Worm (Caenorhabditis elegans) whole organism, L2 larva: ENCODE results near the gene F38E1.6.

ENCODE experiments used
- C34F6.9 ChIP-seq: fragments of 150-350 bp; optimal IDR thresholded peaks from 2 replicates; lab custom pipeline; 2014; ENCODE audit warnings: missing biosample characterization, missing genetic modification characterization
- F13H6.1 ChIP-seq: sonication (generic microtip); optimal IDR thresholded peaks from 2 replicates; lab custom pipeline; 2016; ENCODE audit warnings: missing genetic modification characterization, missing compliant biosample characterization
- R02D3.7 ChIP-seq: fragments of 150-350 bp; optimal IDR thresholded peaks from 2 replicates; lab custom pipeline; 2014; ENCODE audit warnings: missing biosample characterization, missing genetic modification characterization
- Y55F3AM.14 ChIP-seq: fragments of 200-800 bp; sonication (Bioruptor generic); optimal IDR thresholded peaks from 2 replicates; lab custom pipeline; 2018; ENCODE audit warnings: mild to moderate bottlenecking, missing genetic modification characterization, missing compliant biosample characterization
- ZK546.5 ChIP-seq: sonication (generic microtip); optimal IDR thresholded peaks from 2 replicates; lab custom pipeline; 2017; ENCODE audit warnings: missing biosample characterization, missing genetic modification characterization
- ama-1 ChIP-seq: fragments of 150-350 bp; optimal IDR thresholded peaks from 2 replicates; lab custom pipeline; 2018; ENCODE audit warnings: inconsistent platforms
- ceh-82 ChIP-seq: fragments of 150-350 bp; optimal IDR thresholded peaks from 2 replicates; lab custom pipeline; 2014; ENCODE audit warnings: missing biosample characterization, missing genetic modification characterization
- dmd-4 ChIP-seq: sonication (generic microtip); optimal IDR thresholded peaks from 2 replicates; lab custom pipeline; 2017; ENCODE audit warnings: missing biosample characterization, missing genetic modification characterization
- elt-1 ChIP-seq: fragments of 150-350 bp; optimal IDR thresholded peaks from 2 replicates; lab custom pipeline; 2014; ENCODE audit warnings: missing biosample characterization, missing genetic modification characterization
- elt-3 ChIP-seq: sonication (generic microtip); optimal IDR thresholded peaks from 2 replicates; lab custom pipeline; 2017; ENCODE audit warnings: missing biosample characterization, missing genetic modification characterization
- fos-1 ChIP-seq: fragments of 150-350 bp; optimal IDR thresholded peaks from 2 replicates; lab custom pipeline; 2014; ENCODE audit warnings: missing biosample characterization, missing genetic modification characterization
- gmeb-1 ChIP-seq: fragments of 150-350 bp; optimal IDR thresholded peaks from 2 replicates; lab custom pipeline; 2014; ENCODE audit warnings: missing biosample characterization, missing genetic modification characterization
- lin-11 ChIP-seq: fragments of 150-350 bp; sonication (generic microtip); optimal IDR thresholded peaks from 2 replicates; lab custom pipeline; 2014; ENCODE audit warnings: missing biosample characterization, missing genetic modification characterization, inconsistent platforms, mixed read lengths
- lin-13 ChIP-seq: fragments of 150-350 bp; optimal IDR thresholded peaks from 2 replicates; lab custom pipeline; 2014; ENCODE audit warnings: missing biosample characterization, missing genetic modification reagents, missing genetic modification characterization
- lin-39 ChIP-seq: fragments of 150-350 bp; optimal IDR thresholded peaks from 2 replicates; lab custom pipeline; 2014; ENCODE audit warnings: missing biosample characterization, missing genetic modification reagents, missing genetic modification characterization
- lsy-2 ChIP-seq, 2 experiments: fragments of 150-350 bp in 1 of 2; sonication (generic microtip) in 1 of 2; optimal IDR thresholded peaks; 2 replicates each; lab custom pipeline; 2014 to 2017; ENCODE audit warnings: missing biosample characterization in 2 of 2, missing genetic modification characterization in 2 of 2
- mbf-1 ChIP-seq: sonication (generic microtip); optimal IDR thresholded peaks from 2 replicates; lab custom pipeline; 2017; ENCODE audit warnings: missing biosample characterization, missing genetic modification characterization
- mdl-1 ChIP-seq, 2 experiments: fragments of 150-350 bp in 1 of 2; sonication (generic microtip) in 1 of 2; optimal IDR thresholded peaks; 2 replicates each; lab custom pipeline; 2017; ENCODE audit warnings: missing biosample characterization in 2 of 2, missing genetic modification characterization in 2 of 2
- nhr-10 ChIP-seq: sonication (generic microtip); optimal IDR thresholded peaks from 2 replicates; lab custom pipeline; 2017; ENCODE audit warnings: missing biosample characterization, missing genetic modification characterization
- nhr-11 ChIP-seq: fragments of 150-350 bp; optimal IDR thresholded peaks from 2 replicates; lab custom pipeline; 2014; ENCODE audit warnings: missing biosample characterization, missing genetic modification characterization
- nhr-129 ChIP-seq: fragments of 150-350 bp; optimal IDR thresholded peaks from 2 replicates; lab custom pipeline; 2014; ENCODE audit warnings: missing biosample characterization, missing genetic modification characterization
- nhr-21 ChIP-seq: fragments of 150-350 bp; optimal IDR thresholded peaks from 2 replicates; lab custom pipeline; 2014; ENCODE audit warnings: missing biosample characterization, missing genetic modification characterization
- nhr-23 ChIP-seq: fragments of 150-350 bp; optimal IDR thresholded peaks from 2 replicates; lab custom pipeline; 2014; ENCODE audit warnings: missing biosample characterization, missing genetic modification reagents, missing genetic modification characterization
- nhr-237 ChIP-seq: fragments of 150-350 bp; optimal IDR thresholded peaks from 2 replicates; lab custom pipeline; 2014; ENCODE audit warnings: missing biosample characterization, missing genetic modification characterization
- nhr-6 ChIP-seq: fragments of 150-350 bp; optimal IDR thresholded peaks from 2 replicates; lab custom pipeline; 2014; ENCODE audit warnings: missing biosample characterization, missing genetic modification characterization
- nhr-77 ChIP-seq: fragments of 150-350 bp; optimal IDR thresholded peaks from 2 replicates; lab custom pipeline; 2014; ENCODE audit warnings: missing biosample characterization, missing genetic modification characterization
- peb-1 ChIP-seq: fragments of 150-350 bp; optimal IDR thresholded peaks from 2 replicates; lab custom pipeline; 2014; ENCODE audit warnings: missing biosample characterization, missing genetic modification characterization
- sem-4 ChIP-seq: fragments of 150-350 bp; optimal IDR thresholded peaks from 2 replicates; lab custom pipeline; 2014; ENCODE audit warnings: missing biosample characterization, missing genetic modification reagents, missing genetic modification characterization
- skn-1 ChIP-seq: sonication (generic microtip); optimal IDR thresholded peaks from 2 replicates; lab custom pipeline; 2017; ENCODE audit warnings: missing biosample characterization, missing genetic modification characterization
- sma-9 ChIP-seq, 2 experiments: fragments of 150-350 bp in 1 of 2; sonication (generic microtip) in 1 of 2; optimal IDR thresholded peaks; 2 replicates each; lab custom pipeline; 2014 to 2016; ENCODE audit warnings: missing genetic modification characterization in 2 of 2, mild to moderate bottlenecking in 1 of 2, missing biosample characterization in 1 of 2, missing compliant biosample characterization in 1 of 2, missing genetic modification reagents in 1 of 2, moderate library complexity in 1 of 2
- unc-39 ChIP-seq: fragments of 150-350 bp; optimal IDR thresholded peaks from 2 replicates; lab custom pipeline; 2014; ENCODE audit warnings: missing biosample characterization, missing genetic modification characterization
- unc-62 ChIP-seq: fragments of 150-350 bp; optimal IDR thresholded peaks from 2 replicates; lab custom pipeline; 2014; ENCODE audit warnings: missing biosample characterization, missing genetic modification reagents, missing genetic modification characterization
- ztf-4 ChIP-seq: fragments of 150-350 bp; optimal IDR thresholded peaks from 2 replicates; lab custom pipeline; 2014; ENCODE audit warnings: missing biosample characterization, missing genetic modification characterization

The F38E1.6 gene

DNA sequence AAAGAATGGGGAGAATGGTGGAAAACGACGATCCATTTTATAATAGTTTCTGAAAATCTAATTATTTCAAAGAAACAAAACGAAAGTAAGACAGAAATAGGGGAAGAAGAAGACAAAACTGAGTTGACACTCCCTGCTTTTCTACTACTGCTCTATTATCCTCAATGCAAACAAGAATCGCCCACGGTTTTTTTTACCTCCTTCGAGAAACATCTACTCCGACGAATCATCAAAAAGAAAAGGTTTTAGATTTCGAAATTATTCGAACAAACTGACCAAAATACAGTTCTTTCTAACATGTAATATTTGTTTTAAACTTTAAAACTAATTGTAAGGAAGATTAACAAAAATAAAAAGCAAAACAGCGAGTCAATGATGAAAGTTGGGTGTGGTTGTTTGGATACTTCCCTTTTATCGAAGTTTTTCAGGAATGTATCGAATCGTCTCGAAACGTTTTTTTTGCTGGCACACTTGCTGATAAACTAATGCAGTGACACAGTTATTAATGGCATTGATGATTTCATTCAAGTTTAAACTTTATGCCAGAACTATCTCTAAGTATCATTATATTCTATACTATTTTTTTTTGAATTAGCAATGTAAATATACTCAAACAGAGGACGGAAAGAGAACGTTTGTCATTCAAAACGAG is 26.1 kb downstream of the F38E1.6 start, which contains the start of gene hsp-17:
Gene hsp-17 (minus strand): TSS at position 51 of the 652 bp plus-strand sequence.
- TF ChIP-seq sma-9 (GFP tag; optimal IDR thresholded peaks at IDR 0.05; lab: Kevin White, UChicago) (peak; percentile 30), sma-9 (tag; optimal IDR thresholded peaks at IDR 0.05; lab: Kevin White, UChicago) (no peak), ceh-82 (tag; lab: Kevin White, UChicago) (no peak), fos-1 (tag; lab: Kevin White, UChicago) (peak; percentile 65)

DNA sequence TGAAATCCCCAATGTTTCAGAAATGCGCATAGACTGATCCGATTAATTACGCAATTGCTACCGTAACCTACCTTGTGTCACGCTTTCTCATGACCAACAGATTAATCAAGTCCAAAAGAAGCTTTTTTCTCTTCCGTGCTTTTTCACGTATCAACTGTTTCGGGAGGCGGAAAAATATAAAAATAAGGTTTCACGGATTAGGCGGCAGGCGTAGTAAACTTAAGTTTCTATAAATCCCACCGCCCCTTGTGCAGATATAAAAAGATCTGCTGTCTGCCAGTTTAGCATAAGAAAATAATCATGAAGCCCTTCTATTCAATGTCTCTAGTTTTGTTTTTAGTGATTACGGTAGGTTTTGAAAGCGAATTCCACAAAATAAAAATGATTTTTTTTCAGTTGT is 27.2 kb downstream of the F38E1.6 start, which contains the start of gene gcy-7:
Gene gcy-7 (plus strand): TSS at position 301 of the 400 bp plus-strand sequence.
- no peak for TF ChIP-seq mbf-1

DNA sequence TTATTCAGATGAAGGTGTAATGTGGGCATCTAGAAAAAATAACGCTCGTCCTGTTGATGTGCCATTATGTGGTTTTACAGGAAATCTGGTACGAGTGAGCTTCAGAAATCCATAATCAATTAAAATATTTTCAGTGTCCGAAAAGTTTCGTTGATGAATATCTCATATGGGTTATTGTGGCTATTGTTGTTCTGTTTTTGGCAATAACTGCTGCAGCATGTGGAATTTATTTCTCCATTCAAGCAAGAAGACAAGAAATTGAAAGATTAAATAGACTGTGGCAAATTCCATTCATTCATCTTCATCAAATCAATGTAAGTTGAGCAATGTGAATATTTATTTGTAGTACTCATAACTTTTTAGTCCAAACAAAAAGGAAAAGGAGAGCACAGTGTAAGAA is 29.4 kb downstream of the F38E1.6 start:
- no peak for TF ChIP-seq lin-39
- no peak for TF ChIP-seq nhr-23
- no peak for TF ChIP-seq elt-1
- no peak for TF ChIP-seq mdl-1 (tag; optimal IDR thresholded peaks at IDR 0.05; lab: Kevin White, UChicago)
- TF ChIP-seq, all 48 proteins: peak for 0

DNA sequence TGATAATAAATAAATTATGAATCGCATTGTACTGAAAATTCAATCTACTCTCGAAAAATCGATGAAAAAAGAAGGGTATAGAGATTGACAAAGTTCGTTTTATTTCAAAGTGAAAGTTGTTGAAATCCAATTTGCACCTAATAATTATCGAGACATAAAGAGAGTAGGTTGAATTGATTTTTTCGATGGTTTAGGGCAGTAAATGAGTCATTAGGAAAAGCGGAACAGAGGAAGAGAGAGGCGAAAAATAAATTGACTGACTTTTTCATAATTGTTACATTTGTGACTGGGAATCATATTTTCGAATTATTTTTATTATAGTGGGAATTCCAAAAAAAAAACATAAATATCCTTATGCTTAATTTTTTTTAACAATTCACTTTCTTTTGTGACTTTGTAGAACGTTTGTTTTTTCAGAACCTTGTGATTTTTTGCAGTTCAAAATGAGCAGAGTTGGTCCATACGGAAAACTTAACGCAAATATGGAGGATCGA is 34.5 kb downstream of the F38E1.6 start, which contains the start of the genes pho-6 and F52E1.3:
Gene pho-6 (minus strand): TSS at position 101 of the 494 bp plus-strand sequence.
Gene F52E1.3 (plus strand): TSS at position 444 of the 494 bp plus-strand sequence.
- TF ChIP-seq unc-39 (no peak), R02D3.7 (tag; lab: Kevin White, UChicago) (no peak), unc-62 (no peak), ZK546.5 (no peak), Y55F3AM.14 (GFP tag; lab: Kevin White, UChicago) (no peak), F13H6.1 (tag; lab: Kevin White, UChicago) (no peak), nhr-129 (tag; lab: Kevin White, UChicago) (no peak), ztf-4 (tag; lab: Kevin White, UChicago) (no peak), nhr-77 (tag; lab: Kevin White, UChicago) (no peak), dmd-4 (tag; lab: Kevin White, UChicago) (no peak), skn-1 (tag; lab: Kevin White, UChicago) (no peak), nhr-11 (tag; lab: Kevin White, UChicago) (no peak), nhr-237 (tag; lab: Kevin White, UChicago) (no peak), ceh-82 (tag; lab: Kevin White, UChicago) (no peak), sem-4 (tag; lab: Kevin White, UChicago) (no peak), lsy-2 (tag; optimal IDR thresholded peaks at IDR 0.05; lab: Kevin White, UChicago) (no peak), lin-39 (no peak), sma-9 (GFP tag; optimal IDR thresholded peaks at IDR 0.05; lab: Kevin White, UChicago) (no peak), sma-9 (tag; optimal IDR thresholded peaks at IDR 0.05; lab: Kevin White, UChicago) (no peak)

DNA sequence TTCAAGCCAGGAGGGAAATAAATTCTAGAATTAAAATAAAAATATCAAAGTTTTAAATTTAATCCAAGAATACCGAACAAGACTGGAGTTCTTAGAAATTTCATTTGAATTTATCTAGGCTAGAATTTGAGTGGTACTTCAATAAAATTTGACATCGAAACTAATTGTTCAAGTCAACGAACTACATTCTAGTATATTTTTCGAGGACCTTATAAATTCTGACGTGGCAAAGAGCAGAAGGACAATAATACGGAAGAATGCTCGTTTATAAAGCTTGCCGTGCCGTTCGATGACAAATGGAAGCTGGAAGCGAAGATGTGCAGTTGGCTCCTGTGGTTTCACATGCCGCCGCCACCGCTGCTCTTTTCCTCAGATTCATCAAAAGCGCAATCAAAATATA is 40.9 kb downstream of the F38E1.6 start:
- TF ChIP-seq lin-39 (no peak), ama-1 (lab: Kevin White, UChicago) (no peak), nhr-10 (tag; lab: Kevin White, UChicago) (no peak), lin-13 (GFP tag; lab: Kevin White, UChicago) (no peak), skn-1 (tag; lab: Kevin White, UChicago) (no peak), lin-11 (tag; lab: Kevin White, UChicago) (no peak), nhr-21 (tag; lab: Kevin White, UChicago) (no peak), nhr-6 (tag; lab: Kevin White, UChicago) (no peak), gmeb-1 (tag; lab: Kevin White, UChicago) (no peak), C34F6.9 (tag; lab: Kevin White, UChicago) (no peak), ztf-4 (tag; lab: Kevin White, UChicago) (no peak), peb-1 (no peak), sma-9 (GFP tag; optimal IDR thresholded peaks at IDR 0.05; lab: Kevin White, UChicago) (no peak), sma-9 (tag; optimal IDR thresholded peaks at IDR 0.05; lab: Kevin White, UChicago) (no peak), elt-3 (no peak)
